Worm (Caenorhabditis elegans) whole organism, mixed stage, embryonic: Measurements from ENCODE around the gene bcc-1.

ENCODE experiments used
- bed-3 ChIP-seq: fragments of 200-800 bp; sonication (Bioruptor generic); optimal IDR thresholded peaks from 3 replicates; lab custom pipeline; 2018; ENCODE audit warnings: mild to moderate bottlenecking, missing genetic modification characterization, moderate library complexity, missing compliant biosample characterization
- ceh-39 ChIP-seq: fragments of 150-350 bp; optimal IDR thresholded peaks from 2 replicates; lab custom pipeline; 2014; ENCODE audit warnings: missing biosample characterization, missing genetic modification characterization
- ces-1 ChIP-seq: fragments of 150-350 bp; optimal IDR thresholded peaks from 2 replicates; lab custom pipeline; 2014; ENCODE audit warnings: missing biosample characterization, missing genetic modification reagents, missing genetic modification characterization
- elt-1 ChIP-seq: sonication (generic microtip); optimal IDR thresholded peaks from 2 replicates; lab custom pipeline; 2017; ENCODE audit warnings: missing genetic modification characterization, mild to moderate bottlenecking, missing compliant biosample characterization, antibody characterized with exemption, moderate library complexity, borderline replicate concordance; ENCODE audit not compliant: insufficient read depth
- elt-3 ChIP-seq: fragments of 150-350 bp; optimal IDR thresholded peaks from 2 replicates; lab custom pipeline; 2014; ENCODE audit warnings: missing biosample characterization, missing genetic modification characterization
- lin-32 ChIP-seq: fragments of 200-800 bp; sonication (Bioruptor generic); optimal IDR thresholded peaks from 2 replicates; lab custom pipeline; 2018; ENCODE audit warnings: mild to moderate bottlenecking, missing genetic modification characterization, missing compliant biosample characterization
- mab-5 ChIP-seq: fragments of 150-350 bp; optimal IDR thresholded peaks from 2 replicates; lab custom pipeline; 2014; ENCODE audit warnings: missing biosample characterization, missing genetic modification characterization
- mep-1 ChIP-seq: fragments of 150-350 bp; optimal IDR thresholded peaks from 2 replicates; lab custom pipeline; 2017; ENCODE audit warnings: missing biosample characterization, missing genetic modification reagents, missing genetic modification characterization, inconsistent platforms
- mls-2 ChIP-seq: sonication (generic microtip); optimal IDR thresholded peaks from 2 replicates; lab custom pipeline; 2016; ENCODE audit warnings: mild to moderate bottlenecking, missing genetic modification characterization, moderate library complexity, missing compliant biosample characterization
- nhr-12 ChIP-seq: fragments of 150-350 bp; optimal IDR thresholded peaks from 2 replicates; lab custom pipeline; 2014; ENCODE audit warnings: missing biosample characterization, missing genetic modification characterization
- nhr-237 ChIP-seq: fragments of 150-350 bp; optimal IDR thresholded peaks from 2 replicates; lab custom pipeline; 2014; ENCODE audit warnings: missing biosample characterization, missing genetic modification characterization
- nhr-76 ChIP-seq: sonication (generic microtip); optimal IDR thresholded peaks from 2 replicates; lab custom pipeline; 2017; ENCODE audit warnings: missing biosample characterization, missing genetic modification characterization
- snpc-4 ChIP-seq: fragments of 150-350 bp; optimal IDR thresholded peaks from 2 replicates; lab custom pipeline; 2014; ENCODE audit warnings: missing biosample characterization, missing genetic modification characterization
- unc-62 ChIP-seq: fragments of 150-350 bp; optimal IDR thresholded peaks from 2 replicates; lab custom pipeline; 2014; ENCODE audit warnings: missing biosample characterization, missing genetic modification reagents, missing genetic modification characterization

DNA sequence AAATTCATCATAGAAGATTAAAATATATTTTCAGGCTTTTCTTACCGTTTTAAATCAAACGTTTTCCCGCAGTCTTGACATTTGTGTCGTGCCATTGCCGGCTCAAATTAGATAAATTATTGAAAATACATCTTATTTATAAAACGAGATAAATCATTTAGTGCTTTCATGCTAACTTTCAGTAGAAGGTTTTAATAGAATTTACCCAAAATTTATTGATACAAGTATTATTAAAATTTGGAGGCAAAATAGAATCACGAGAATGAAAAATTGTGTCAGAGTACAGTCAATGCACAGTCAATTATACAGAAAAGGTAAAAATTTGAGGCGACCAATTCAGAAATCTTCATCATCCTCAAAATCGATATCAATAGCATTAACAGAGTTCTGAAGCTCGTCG is 13.9 kb downstream of the bcc-1 start, which contains the start of gene Y5F2A.4:
- no peak for TF ChIP-seq mab-5 (tag; lab: Kevin White, UChicago)
- no peak for TF ChIP-seq ces-1 (GFP tag; lab: Kevin White, UChicago)
- no peak for TF ChIP-seq lin-32 (GFP tag; lab: Kevin White, UChicago)
- no peak for TF ChIP-seq mep-1 (tag; lab: Kevin White, UChicago)
- no peak for TF ChIP-seq nhr-76 (tag; lab: Kevin White, UChicago)
- no peak for TF ChIP-seq snpc-4 (tag; lab: Kevin White, UChicago)
- no peak for TF ChIP-seq nhr-12
- no peak for TF ChIP-seq mls-2 (tag; lab: Kevin White, UChicago)
- TF ChIP-seq ceh-39 = no peak
- no peak for TF ChIP-seq elt-1 (tag; lab: Kevin White, UChicago)
- no peak for TF ChIP-seq elt-3 (tag; lab: Kevin White, UChicago)
- TF ChIP-seq nhr-237 (tag; lab: Kevin White, UChicago) = no peak
- no peak for TF ChIP-seq unc-62 (GFP tag; lab: Kevin White, UChicago)
- no peak for TF ChIP-seq bed-3
